Fruit fly (Drosophila melanogaster): ENCODE data around the gene Atg4a.

Atg4a gene

dm6 chr2L:1128932-1129887 lies 48.5 kb downstream of the Atg4a start, which contains the start of the genes Pino and TBC1D23 (continued):
- TF ChIP-seq CG9215 (GFP tag; IDR thresholded peaks at IDR 0.05) (peak; percentile 75), ap (GFP tag; IDR thresholded peaks at IDR 0.05) (no peak), tna (GFP tag; IDR thresholded peaks at IDR 0.05; ENCODE audit: partially characterized antibody) (no peak), CG10462 (GFP tag; optimal IDR thresholded peaks at IDR 0.05) (peak; percentile 53), NfI (GFP tag; optimal IDR thresholded peaks at IDR 0.05) (peak; percentile 77), CG18476 (GFP tag; optimal IDR thresholded peaks at IDR 0.05) (no peak), Asciz (GFP tag; optimal IDR thresholded peaks at IDR 0.05) (peak; percentile 19), run (tag; optimal IDR thresholded peaks at IDR 0.05) (no peak), CG6689 (GFP tag; IDR thresholded peaks at IDR 0.05) (peak; percentile 68), CG18619 (GFP tag; optimal IDR thresholded peaks at IDR 0.05) (peak; percentile 63), Adf1 (GFP tag; IDR thresholded peaks at IDR 0.05) (peak; percentile 17; the same call in 1 of the 2 replicates), CG9876 (GFP tag; optimal IDR thresholded peaks at IDR 0.05) (no peak), CTCF (GFP tag; optimal IDR thresholded peaks at IDR 0.05) (no peak), CG1647 (GFP tag; optimal IDR thresholded peaks at IDR 0.05) (peak; percentile 30), CG17186 (GFP tag; optimal IDR thresholded peaks at IDR 0.05) (peak; percentile 69), D19A (tag; optimal IDR thresholded peaks at IDR 0.05) (peak; percentile 56), CG15011 (GFP tag; optimal IDR thresholded peaks at IDR 0.05) (no peak), hb (GFP tag; IDR thresholded peaks at IDR 0.05; ENCODE audit: partially characterized antibody) (0 out of 3 replicates have a peak, but pooled peaks have one; percentile 45), Lim3 (GFP tag; IDR thresholded peaks at IDR 0.05) (no peak), MESR4 (GFP tag; optimal IDR thresholded peaks at IDR 0.05) (peak; percentile 93), Taf1 (GFP tag; IDR thresholded peaks at IDR 0.05) (0 out of 2 replicates have a peak, but pooled peaks have one; percentile 42), eyg (GFP tag; optimal IDR thresholded peaks at IDR 0.05) (no peak), YL-1 (GFP tag; optimal IDR thresholded peaks at IDR 0.05) (peak; percentile 25), fd96Cb (tag; optimal IDR thresholded peaks at IDR 0.05) (peak; percentile 63), E2f1 (GFP tag; IDR thresholded peaks at IDR 0.05) (peak; percentile 66), Hmx (GFP tag; optimal IDR thresholded peaks at IDR 0.05) (no peak), cad (GFP tag; optimal IDR thresholded peaks at IDR 0.05) (no peak), ab (GFP tag; optimal IDR thresholded peaks at IDR 0.05) (no peak), Doc3 (GFP tag; IDR thresholded peaks at IDR 0.05; ENCODE audit: partially characterized antibody) (peak; percentile 64), bab2 (GFP tag; optimal IDR thresholded peaks at IDR 0.05) (peak; percentile 62), CG17829 (tag; optimal IDR thresholded peaks at IDR 0.05) (peak; percentile 78), ken (GFP tag; IDR thresholded peaks at IDR 0.05) (peak; percentile 72; the same call in 1 of the 3 replicates), Lpt (GFP tag; optimal IDR thresholded peaks at IDR 0.05) (no peak), D19B (GFP tag; optimal IDR thresholded peaks at IDR 0.05) (peak; percentile 25), Ets97D (GFP tag; optimal IDR thresholded peaks at IDR 0.05) (peak; percentile 22), CG1832 (GFP tag; optimal IDR thresholded peaks at IDR 0.05) (no peak), CG13296 (GFP tag; optimal IDR thresholded peaks at IDR 0.05) (no peak), HmgD (GFP tag; optimal IDR thresholded peaks at IDR 0.05) (no peak), CG5180 (GFP tag; optimal IDR thresholded peaks at IDR 0.05) (no peak), Mad (GFP tag; optimal IDR thresholded peaks at IDR 0.05) (peak; percentile 31), disco-r (GFP tag; optimal IDR thresholded peaks at IDR 0.05) (no peak), CG4820 (GFP tag; optimal IDR thresholded peaks at IDR 0.05) (peak; percentile 55), Myb (GFP tag; optimal IDR thresholded peaks at IDR 0.05) (peak; percentile 52), CG13123 (GFP tag; optimal IDR thresholded peaks at IDR 0.05) (peak; percentile 49), Dip3 (GFP tag; optimal IDR thresholded peaks at IDR 0.05) (peak; percentile 41), CG13624 (GFP tag; optimal IDR thresholded peaks at IDR 0.05) (peak; percentile 51), gce (GFP tag; IDR thresholded peaks at IDR 0.05) (no peak), pnt (GFP tag; optimal IDR thresholded peaks at IDR 0.05) (peak; percentile 25), Camta (GFP tag; optimal IDR thresholded peaks at IDR 0.05) (peak; percentile 26), CG12104 (GFP tag; optimal IDR thresholded peaks at IDR 0.05) (peak; percentile 50)

Data from whole organism, embryonic.